Fruit fly (Drosophila melanogaster) whole organism, embryonic: Measurements from ENCODE around the gene Cpr65Au.

ENCODE experiments used
- CG10321 ChIP-seq: fragments of 200-800 bp; sonication (Bioruptor generic); IDR thresholded peaks from 2 replicates; pipeline ENCODE4 v1.3.6; 2022; ENCODE audit warnings: missing biosample characterization, missing genetic modification characterization
- CG17328 ChIP-seq: fragments of 200-800 bp; sonication (Bioruptor generic); IDR thresholded peaks from 2 replicates; pipeline ENCODE4 v1.3.6; 2022; ENCODE audit warnings: missing biosample characterization, missing genetic modification characterization
- CG6854 ChIP-seq: fragments of 200-800 bp; sonication (Bioruptor generic); optimal IDR thresholded peaks from 3 replicates; lab custom pipeline; 2017; ENCODE audit warnings: missing biosample characterization, mild to moderate bottlenecking, missing genetic modification characterization
- CG7556 ChIP-seq: fragments of 200-800 bp; sonication (Bioruptor generic); optimal IDR thresholded peaks from 2 replicates; lab custom pipeline; 2017; ENCODE audit warnings: missing biosample characterization, mild to moderate bottlenecking, missing genetic modification characterization
- E2f1 ChIP-seq: fragments of 200-800 bp; sonication (Bioruptor generic); IDR thresholded peaks from 2 replicates; pipeline ENCODE4 v1.3.6; 2022; ENCODE audit warnings: missing biosample characterization, missing genetic modification characterization
- ci ChIP-seq: fragments of 200-800 bp; sonication (Bioruptor generic); IDR thresholded peaks from 3 replicates; pipeline ENCODE4 v1.3.6; 2022; ENCODE audit warnings: missing biosample characterization, missing genetic modification characterization
- oc ChIP-seq: fragments of 200-800 bp; sonication (Bioruptor generic); optimal IDR thresholded peaks from 2 replicates; lab custom pipeline; 2018; ENCODE audit warnings: missing biosample characterization, mild to moderate bottlenecking, missing genetic modification characterization, moderate library complexity
- pho ChIP-seq: fragments of 200-800 bp; sonication (Bioruptor generic); optimal IDR thresholded peaks from 2 replicates; lab custom pipeline; 2016; ENCODE audit warnings: missing biosample characterization, missing genetic modification characterization
- repo ChIP-seq: fragments of 200-800 bp; sonication (Bioruptor generic); optimal IDR thresholded peaks from 2 replicates; lab custom pipeline; 2016; ENCODE audit warnings: missing biosample characterization, missing genetic modification characterization

The Cpr65Au gene

dm6 chr3L:6082561-6082960 is 49.3 kb downstream of the Cpr65Au start, which contains the start of gene CG13293 (continued):
- TF ChIP-seq ci (no peak; the same call in 2 of the 3 replicates), repo (GFP tag; lab: Kevin White, UChicago) (no peak), E2f1 (GFP tag; lab: Robert Waterston, UW) (no peak), CG17328 (GFP tag; lab: Robert Waterston, UW) (no peak), CG7556 (GFP tag; lab: Kevin White, UChicago) (no peak), pho (no peak), oc (tag; lab: Kevin White, UChicago) (no peak), CG6854 (GFP tag; lab: Kevin White, UChicago) (no peak), CG10321 (no peak)
